Fruit fly (Drosophila melanogaster): ENCODE data around the gene CG8360.

CG8360 gene

DNA sequence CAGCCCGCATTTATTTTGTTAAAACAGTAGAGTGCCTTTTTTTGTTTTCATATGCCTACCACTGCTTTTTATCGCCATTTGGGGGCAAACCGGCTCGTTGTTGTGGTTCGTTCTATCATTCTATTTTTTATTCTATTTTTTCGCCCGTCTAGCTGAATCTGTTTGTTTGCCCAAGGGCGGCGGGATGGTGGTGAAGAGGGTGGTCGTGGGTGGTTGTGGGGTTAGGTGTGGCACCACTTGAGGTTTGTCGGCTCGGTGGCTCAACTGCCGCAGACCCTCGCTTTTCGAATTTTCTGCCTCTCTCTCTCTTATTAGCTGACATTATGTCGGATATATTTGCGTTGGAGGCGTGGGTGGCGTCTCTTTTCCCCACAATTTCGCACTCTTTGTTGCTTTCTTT, 41.2 kb upstream of the CG8360 start:
- no peak for TF ChIP-seq CG6254 (GFP tag; optimal IDR thresholded peaks at IDR 0.05)
- TF ChIP-seq rib (GFP tag; IDR thresholded peaks at IDR 0.05): peak; percentile 73; the same call in 1 of the 2 replicates
- peak; percentile 17; the same call in 1 of the 2 replicates for TF ChIP-seq Scr (GFP tag; IDR thresholded peaks at IDR 0.05; ENCODE audit: partially characterized antibody)
- TF ChIP-seq CG10543 (GFP tag; optimal IDR thresholded peaks at IDR 0.05): peak; percentile 63
- TF ChIP-seq ftz-f1 (GFP tag; optimal IDR thresholded peaks at IDR 0.05): peak; percentile 69
- TF ChIP-seq Drgx (GFP tag; IDR thresholded peaks at IDR 0.05): 0 out of 2 replicates have a peak, but pooled peaks have one; percentile 20
- 0 out of 2 replicates have a peak, but pooled peaks have one; percentile 7 for TF ChIP-seq Rfx (GFP tag; IDR thresholded peaks at IDR 0.05)
- no peak for TF ChIP-seq CG2120 (GFP tag; optimal IDR thresholded peaks at IDR 0.05)
- peak; percentile 38; the same call in 1 of the 2 replicates for TF ChIP-seq Bgb (GFP tag; IDR thresholded peaks at IDR 0.05; ENCODE audit: partially characterized antibody)
- TF ChIP-seq CG13287 (GFP tag; IDR thresholded peaks at IDR 0.05; ENCODE audit: partially characterized antibody): peak; percentile 23; the same call in 1 of the 2 replicates
- TF ChIP-seq Adf1 (GFP tag; IDR thresholded peaks at IDR 0.05): peak; percentile 12; the same call in 1 of the 2 replicates
- peak; percentile 79; the same call in 2 of the 3 replicates for TF ChIP-seq sr (GFP tag; IDR thresholded peaks at IDR 0.05)
- no peak for TF ChIP-seq CG3163 (GFP tag; optimal IDR thresholded peaks at IDR 0.05)
- 0 out of 4 replicates have a peak, but pooled peaks have one; percentile 64 for TF ChIP-seq chinmo (GFP tag; IDR thresholded peaks at IDR 0.05; ENCODE audit: partially characterized antibody)
- TF ChIP-seq Med (GFP tag): peak; percentile 78
- TF ChIP-seq klu (GFP tag; IDR thresholded peaks at IDR 0.05): peak; percentile 49
- 0 out of 2 replicates have a peak, but pooled peaks have one; percentile 8 for TF ChIP-seq NFAT (GFP tag; IDR thresholded peaks at IDR 0.05)
- TF ChIP-seq CG7372 (GFP tag; IDR thresholded peaks at IDR 0.05): no peak
- TF ChIP-seq B-H2 (GFP tag; optimal IDR thresholded peaks at IDR 0.05): peak; percentile 2
- 0 out of 3 replicates have a peak, but pooled peaks have one; percentile 29 for TF ChIP-seq Dbx (GFP tag; IDR thresholded peaks at IDR 0.05)
- peak; percentile 93 for TF ChIP-seq CG6175 (GFP tag; IDR thresholded peaks at IDR 0.05)
- TF ChIP-seq schlank (tag; optimal IDR thresholded peaks at IDR 0.05): peak; percentile 11
- no peak for TF ChIP-seq CG13296 (GFP tag; optimal IDR thresholded peaks at IDR 0.05)
- peak; percentile 79 for TF ChIP-seq gcm (GFP tag; optimal IDR thresholded peaks at IDR 0.05)
- TF ChIP-seq mirr (GFP tag; optimal IDR thresholded peaks at IDR 0.05): peak; percentile 37
- peak; percentile 83 for TF ChIP-seq crol (GFP tag; IDR thresholded peaks at IDR 0.05)

DNA sequence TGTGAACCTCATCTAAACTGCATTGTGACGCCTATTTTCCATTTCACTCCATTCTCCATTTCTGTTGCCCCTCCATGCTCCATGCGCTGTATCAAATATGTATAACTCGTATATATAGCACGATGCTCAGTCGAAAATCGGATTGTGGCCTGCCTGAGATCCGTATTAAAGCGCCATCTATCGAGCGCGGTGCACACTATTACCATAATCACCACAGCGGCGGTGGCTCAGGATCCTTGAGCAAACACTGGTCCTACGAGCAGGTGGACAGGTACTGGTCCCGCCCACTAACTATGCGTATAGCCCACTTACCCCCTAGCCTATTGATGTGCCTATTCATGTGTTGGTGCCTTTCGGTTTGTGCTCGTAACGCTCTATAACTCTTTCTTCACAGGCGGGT, 27.8 kb upstream of the CG8360 start:
- TF ChIP-seq CG11560 (tag; IDR thresholded peaks at IDR 0.05): no peak
- 0 out of 2 replicates have a peak, but pooled peaks have one; percentile 18 for TF ChIP-seq bowl (GFP tag; IDR thresholded peaks at IDR 0.05)
- no peak for TF ChIP-seq Gsc (GFP tag; IDR thresholded peaks at IDR 0.05)
- TF ChIP-seq CG16779 (GFP tag; IDR thresholded peaks at IDR 0.05): peak; percentile 20; the same call in 1 of the 2 replicates
- peak; percentile 80 for TF ChIP-seq CTCF (GFP tag; optimal IDR thresholded peaks at IDR 0.05)

DNA sequence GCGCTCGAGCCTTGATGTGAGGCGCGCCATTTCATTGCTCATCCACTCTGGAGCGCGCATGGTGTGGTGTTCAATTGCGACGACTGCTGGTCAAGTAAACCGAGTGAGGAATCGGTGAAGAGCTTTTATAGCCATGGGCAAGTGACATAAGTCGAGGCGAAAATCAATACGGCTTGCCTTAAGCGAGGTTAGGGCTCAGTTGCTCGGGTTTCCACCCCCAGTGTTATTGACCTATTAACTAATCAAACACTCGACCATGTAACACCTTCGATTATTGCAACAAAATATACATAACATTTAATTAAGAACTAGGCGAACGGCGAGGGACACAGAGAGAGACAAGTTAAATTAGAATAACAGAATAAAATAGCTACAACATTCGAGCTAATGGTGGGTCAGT, 22.1 kb upstream of the CG8360 start, which contains the start of gene CG34134:
TSS of gene CG34134 (minus strand) at position 101 of the 400 bp plus-strand sequence.
- no peak for TF ChIP-seq CG31441 (GFP tag; IDR thresholded peaks at IDR 0.05)
- no peak for TF ChIP-seq CG16815 (GFP tag; optimal IDR thresholded peaks at IDR 0.05)
- TF ChIP-seq CG18599 (GFP tag; optimal IDR thresholded peaks at IDR 0.05): no peak
- no peak for TF ChIP-seq CG13775 (GFP tag; optimal IDR thresholded peaks at IDR 0.05)
- no peak for TF ChIP-seq CG6689 (GFP tag; IDR thresholded peaks at IDR 0.05)
- TF ChIP-seq CG42726 (GFP tag; IDR thresholded peaks at IDR 0.05; ENCODE audit: partially characterized antibody): no peak
- no peak for TF ChIP-seq CG4360 (GFP tag; IDR thresholded peaks at IDR 0.05)
- TF ChIP-seq Trl (optimal IDR thresholded peaks at IDR 0.05): no peak
- TF ChIP-seq Trl (GFP tag; optimal IDR thresholded peaks at IDR 0.05): no peak
- TF ChIP-seq CG5953 (GFP tag; IDR thresholded peaks at IDR 0.05): no peak
- no peak for TF ChIP-seq CG14710 (tag; optimal IDR thresholded peaks at IDR 0.05)
- no peak for TF ChIP-seq CG9437 (GFP tag; optimal IDR thresholded peaks at IDR 0.05)
- no peak for TF ChIP-seq CG33557 (GFP tag; optimal IDR thresholded peaks at IDR 0.05)
- TF ChIP-seq CG31365 (tag; optimal IDR thresholded peaks at IDR 0.05): no peak
- TF ChIP-seq CG17612 (GFP tag; IDR thresholded peaks at IDR 0.05): no peak
- TF ChIP-seq Neu2 (GFP tag; optimal IDR thresholded peaks at IDR 0.05; ENCODE audit: borderline replicate concordance): no peak
- no peak for TF ChIP-seq az2 (GFP tag; optimal IDR thresholded peaks at IDR 0.05)
- TF ChIP-seq CG11560 (tag; IDR thresholded peaks at IDR 0.05): no peak
- TF ChIP-seq CG9817 (tag; optimal IDR thresholded peaks at IDR 0.05): no peak
- no peak for TF ChIP-seq chinmo (GFP tag; IDR thresholded peaks at IDR 0.05; ENCODE audit: partially characterized antibody)
- TF ChIP-seq abd-A (tag; optimal IDR thresholded peaks at IDR 0.05): no peak
